Worm (Caenorhabditis elegans) whole organism, midembryonic: ENCODE data around the gene his-70.

ENCODE experiments used
- T22C8.4 ChIP-seq: fragments of 200-800 bp; sonication (Bioruptor generic); IDR thresholded peaks from 2 replicates; pipeline ENCODE4 v1.3.6; 2022; ENCODE audit warnings: missing genetic modification characterization, missing compliant biosample characterization
- cog-1 ChIP-seq: sonication (generic microtip); optimal IDR thresholded peaks from 2 replicates; lab custom pipeline; 2016; ENCODE audit warnings: missing genetic modification characterization, missing compliant biosample characterization
- flt-1 ChIP-seq: fragments of 200-800 bp; sonication (Bioruptor generic); IDR thresholded peaks from 2 replicates; pipeline ENCODE4 v1.3.6; 2022; ENCODE audit warnings: missing genetic modification characterization, missing compliant biosample characterization
- klf-2 ChIP-seq: fragments of 200-800 bp; sonication (Bioruptor generic); conservative IDR thresholded peaks from 2 replicates; pipeline ENCODE4 v1.3.6; 2022; ENCODE audit warnings: missing genetic modification reagents, missing genetic modification characterization, missing compliant biosample characterization
- med-1 ChIP-seq: sonication (generic microtip); optimal IDR thresholded peaks from 2 replicates; lab custom pipeline; 2017; ENCODE audit warnings: missing genetic modification characterization, mild to moderate bottlenecking, missing compliant biosample characterization, antibody characterized with exemption, missing genetic modification reagents; ENCODE audit not compliant: insufficient read depth
- ref-1 ChIP-seq: fragments of 200-800 bp; sonication (Bioruptor generic); conservative IDR thresholded peaks from 2 replicates; pipeline ENCODE4 v1.3.6; 2022; ENCODE audit warnings: missing genetic modification reagents, missing genetic modification characterization, missing compliant biosample characterization
- tab-1 ChIP-seq: fragments of 200-800 bp; sonication (Bioruptor generic); IDR thresholded peaks from 2 replicates; pipeline ENCODE4 v1.3.6; 2022; ENCODE audit warnings: missing genetic modification characterization, missing compliant biosample characterization
- ztf-23 ChIP-seq: fragments of 200-800 bp; sonication (Bioruptor generic); IDR thresholded peaks from 2 replicates; pipeline ENCODE4 v1.3.6; 2022; ENCODE audit warnings: missing genetic modification reagents, missing genetic modification characterization, missing compliant biosample characterization
- ztf-29 ChIP-seq: fragments of 200-800 bp; sonication (Bioruptor generic); IDR thresholded peaks from 2 replicates; pipeline ENCODE4 v1.3.6; 2022; ENCODE audit warnings: missing genetic modification reagents, missing genetic modification characterization, missing compliant biosample characterization

ce11 chrIII:4034984-4035383 is 24.9 kb downstream of the his-70 start:
- TF ChIP-seq cog-1 (tag; lab: Kevin White, UChicago) (no peak), klf-2 (no peak), ref-1 (GFP tag; lab: Robert Waterston, UW) (no peak), ztf-23 (GFP tag; lab: Robert Waterston, UW) (no peak), flt-1 (GFP tag; lab: Robert Waterston, UW) (no peak), tab-1 (GFP tag; lab: Robert Waterston, UW) (no peak), ztf-29 (GFP tag; lab: Robert Waterston, UW) (no peak), T22C8.4 (GFP tag; lab: Robert Waterston, UW) (no peak), med-1 (GFP tag; lab: Kevin White, UChicago) (no peak)
